Fruit fly (Drosophila melanogaster): ENCODE results near the gene subdued.

subdued gene

dm6 chr3R:19641498-19642065 is 940 bp downstream of the subdued start (continued):
- TF ChIP-seq ara (GFP tag; IDR thresholded peaks at IDR 0.05) (peak; percentile 86), pb (GFP tag; optimal IDR thresholded peaks at IDR 0.05) (peak; percentile 36), CG34224 (GFP tag; IDR thresholded peaks at IDR 0.05; ENCODE audit: partially characterized antibody) (no peak), eve (GFP tag; optimal IDR thresholded peaks at IDR 0.05) (no peak), Awh (GFP tag; IDR thresholded peaks at IDR 0.05) (peak; percentile 92), CG16813 (GFP tag; IDR thresholded peaks at IDR 0.05; ENCODE audit: partially characterized antibody) (no peak), CG11695 (GFP tag; IDR thresholded peaks at IDR 0.05) (peak; percentile 92), Chrac-16 (GFP tag; optimal IDR thresholded peaks at IDR 0.05) (peak; percentile 50), sqz (GFP tag; optimal IDR thresholded peaks at IDR 0.05) (peak; percentile 83), CG1792 (GFP tag; optimal IDR thresholded peaks at IDR 0.05) (no peak), az2 (GFP tag; optimal IDR thresholded peaks at IDR 0.05) (peak; percentile 76), CG9437 (GFP tag; optimal IDR thresholded peaks at IDR 0.05) (peak; percentile 68), Neu2 (GFP tag; optimal IDR thresholded peaks at IDR 0.05; ENCODE audit: borderline replicate concordance) (no peak), CG8359 (GFP tag; optimal IDR thresholded peaks at IDR 0.05; ENCODE audit: borderline replicate concordance) (peak; percentile 50), Oaz (GFP tag; IDR thresholded peaks at IDR 0.05) (peak; percentile 75), CG30403 (GFP tag; optimal IDR thresholded peaks at IDR 0.05) (peak; percentile 80), Mad (GFP tag; optimal IDR thresholded peaks at IDR 0.05) (peak; percentile 34), ac (GFP tag; optimal IDR thresholded peaks at IDR 0.05) (peak; percentile 18), CG18011 (GFP tag; optimal IDR thresholded peaks at IDR 0.05) (peak; percentile 19), CG10565 (GFP tag; optimal IDR thresholded peaks at IDR 0.05) (peak; percentile 9), vnd (GFP tag; IDR thresholded peaks at IDR 0.05; ENCODE audit: partially characterized antibody) (no peak), pho (GFP tag; optimal IDR thresholded peaks at IDR 0.05) (peak; percentile 51), Xrp1 (GFP tag; IDR thresholded peaks at IDR 0.05) (peak; percentile 91), run (tag; optimal IDR thresholded peaks at IDR 0.05) (peak; percentile 85), Dll (GFP tag; IDR thresholded peaks at IDR 0.05; ENCODE audit: partially characterized antibody) (no peak), bab2 (GFP tag; optimal IDR thresholded peaks at IDR 0.05) (peak; percentile 83), sisA (GFP tag; IDR thresholded peaks at IDR 0.05) (peak; percentile 59; the same call in 1 of the 2 replicates), p53 (GFP tag; optimal IDR thresholded peaks at IDR 0.05) (no peak), repo (GFP tag; optimal IDR thresholded peaks at IDR 0.05) (no peak), her (GFP tag; optimal IDR thresholded peaks at IDR 0.05) (peak; percentile 31), CG11247 (GFP tag; IDR thresholded peaks at IDR 0.05) (peak; percentile 82), CG6175 (GFP tag; IDR thresholded peaks at IDR 0.05) (peak; percentile 69; the same call in 2 of the 3 replicates), CG1603 (tag; optimal IDR thresholded peaks at IDR 0.05) (peak; percentile 60), aop (GFP tag; IDR thresholded peaks at IDR 0.05) (no peak), dmrt99B (tag; optimal IDR thresholded peaks at IDR 0.05) (peak; percentile 92), sna (GFP tag; IDR thresholded peaks at IDR 0.05; ENCODE audit: partially characterized antibody) (no peak), CG3281 (GFP tag; optimal IDR thresholded peaks at IDR 0.05) (peak; percentile 91), CG13296 (GFP tag; optimal IDR thresholded peaks at IDR 0.05) (peak; percentile 93), cwo (GFP tag; optimal IDR thresholded peaks at IDR 0.05) (peak; percentile 86), Dfd (GFP tag; optimal IDR thresholded peaks at IDR 0.05) (no peak), CG13424 (tag; optimal IDR thresholded peaks at IDR 0.05) (peak; percentile 93), ase (GFP tag; IDR thresholded peaks at IDR 0.05) (peak; percentile 85; the same call in 2 of the 3 replicates), BtbVII (GFP tag; optimal IDR thresholded peaks at IDR 0.05) (peak; percentile 87), Opbp (GFP tag; IDR thresholded peaks at IDR 0.05; ENCODE audit: partially characterized antibody) (no peak), maf-S (GFP tag; optimal IDR thresholded peaks at IDR 0.05) (peak; percentile 52), pros (GFP tag; optimal IDR thresholded peaks at IDR 0.05) (peak; percentile 5), H2.0 (GFP tag; IDR thresholded peaks at IDR 0.05) (peak; percentile 89), hth (optimal IDR thresholded peaks at IDR 0.05) (no peak), z (GFP tag; IDR thresholded peaks at IDR 0.05) (peak; percentile 56; the same call in 1 of the 3 replicates), ind (GFP tag; optimal IDR thresholded peaks at IDR 0.05) (peak; percentile 77)

Measured in whole organism, embryonic.